Worm (Caenorhabditis elegans) whole organism, late embryonic: ENCODE data around the gene F36H1.3.

ENCODE experiments used
- F13H6.1 ChIP-seq: sonication (generic microtip); optimal IDR thresholded peaks from 2 replicates; lab custom pipeline; 2016; ENCODE audit warnings: missing genetic modification characterization, missing compliant biosample characterization
- ama-1 ChIP-seq: fragments of 150-350 bp; optimal IDR thresholded peaks from 2 replicates; lab custom pipeline; 2014
- ceh-14 ChIP-seq: sonication (generic microtip); optimal IDR thresholded peaks from 2 replicates; lab custom pipeline; 2016; ENCODE audit warnings: missing genotype, missing genetic modification characterization, missing compliant biosample characterization
- ceh-9 ChIP-seq: sonication (generic microtip); optimal IDR thresholded peaks from 2 replicates; lab custom pipeline; 2016; ENCODE audit warnings: mild to moderate bottlenecking, missing genetic modification characterization, inconsistent platforms, missing compliant biosample characterization
- hlh-13 ChIP-seq: fragments of 200-800 bp; sonication (Bioruptor generic); optimal IDR thresholded peaks from 2 replicates; lab custom pipeline; 2018; ENCODE audit warnings: mild to moderate bottlenecking, missing genetic modification characterization, missing compliant biosample characterization
- nfya-1 ChIP-seq: sonication (generic microtip); optimal IDR thresholded peaks from 2 replicates; lab custom pipeline; 2017; ENCODE audit warnings: missing genetic modification characterization, mild to moderate bottlenecking, missing compliant biosample characterization, antibody characterized with exemption, moderate library complexity
- nhr-11 ChIP-seq: fragments of 150-350 bp; optimal IDR thresholded peaks from 2 replicates; lab custom pipeline; 2014; ENCODE audit warnings: missing biosample characterization, missing genetic modification characterization
- pag-3 ChIP-seq: sonication (generic microtip); optimal IDR thresholded peaks from 2 replicates; lab custom pipeline; 2016; ENCODE audit warnings: missing compliant biosample characterization, missing genetic modification characterization, borderline replicate concordance
- tbx-7 ChIP-seq: sonication (generic microtip); optimal IDR thresholded peaks from 2 replicates; lab custom pipeline; 2016; ENCODE audit warnings: missing genotype, missing genetic modification characterization, missing compliant biosample characterization

- TF ChIP-seq ceh-9 (tag; lab: Kevin White, UChicago) (no peak), tbx-7 (tag; lab: Kevin White, UChicago) (no peak), nhr-11 (tag; lab: Kevin White, UChicago) (no peak), ceh-14 (tag; lab: Kevin White, UChicago) (no peak), pag-3 (tag; lab: Kevin White, UChicago) (no peak), nfya-1 (tag; lab: Kevin White, UChicago) (no peak), ama-1 (lab: Kevin White, UChicago) (no peak), hlh-13 (no peak), F13H6.1 (tag; lab: Kevin White, UChicago) (no peak)
These were observed 51.5 kb downstream of the F36H1.3 start, which contains the start of gene srlf-18 for ce11 chrIV:11101383-11101782.
